Worm (Caenorhabditis elegans) whole organism, L1 larva: ENCODE results near the gene sex-1.

Experiments used
- ama-1 ChIP-seq: fragments of 150-350 bp; optimal IDR thresholded peaks from 2 replicates; lab custom pipeline; 2014
- mdl-1 ChIP-seq, 2 experiments: fragments of 150-350 bp; optimal IDR thresholded peaks; 2 replicates each; lab custom pipeline; 2014 to 2017; ENCODE audit warnings: missing biosample characterization in 2 of 2, missing genetic modification characterization in 2 of 2, inconsistent platforms in 1 of 2

- TF ChIP-seq ama-1 (no peak), mdl-1 (tag; optimal IDR thresholded peaks at IDR 0.05; lab: Kevin White, UChicago) (no peak)
These were observed 33.1 kb downstream of the sex-1 start, which contains the start of gene C07A4.2 for ce11 chrX:10172004-10172584.
